Fruit fly (Drosophila melanogaster) whole organism, embryonic: Measurements from ENCODE around the gene CG15152.

Experiments used
- amos ChIP-seq: fragments of 200-800 bp; sonication (Bioruptor generic); IDR thresholded peaks from 2 replicates; pipeline ENCODE4 v1.3.6; 2022; ENCODE audit warnings: missing biosample characterization, missing genetic modification characterization; ENCODE audit not compliant: partially characterized antibody
- da ChIP-seq: fragments of 200-800 bp; sonication (Bioruptor generic); optimal IDR thresholded peaks from 2 replicates; lab custom pipeline; 2016; ENCODE audit warnings: missing biosample characterization, missing genetic modification characterization
- gfzf ChIP-seq: fragments of 200-800 bp; sonication (Bioruptor generic); optimal IDR thresholded peaks from 2 replicates; lab custom pipeline; 2016; ENCODE audit warnings: missing biosample characterization, mild to moderate bottlenecking, missing genetic modification characterization, moderate library complexity

dm6 chr2L:18147511-18148072 lies 33.2 kb downstream of the CG15152 start:
- no peak for TF ChIP-seq gfzf (GFP tag; lab: Kevin White, UChicago)
- TF ChIP-seq da (GFP tag; lab: Kevin White, UChicago), result no peak
- TF ChIP-seq amos (GFP tag; lab: Robert Waterston, UW), result no peak; the same call in 1 of the 2 replicates
